Worm (Caenorhabditis elegans) whole organism, L2 larva: ENCODE measurements around the gene lgc-17.

Experiments used
- ama-1 ChIP-seq: fragments of 150-350 bp; optimal IDR thresholded peaks from 2 replicates; lab custom pipeline; 2018; ENCODE audit warnings: inconsistent platforms
- lin-13 ChIP-seq: fragments of 150-350 bp; optimal IDR thresholded peaks from 2 replicates; lab custom pipeline; 2014; ENCODE audit warnings: missing biosample characterization, missing genetic modification reagents, missing genetic modification characterization

- TF ChIP-seq lin-13, result no peak
- no peak for TF ChIP-seq ama-1
Measured at ce11 chrX:12145919-12146318, 24.5 kb downstream of the lgc-17 start.
